Fruit fly (Drosophila melanogaster) whole organism, prepupa: ENCODE data around the gene CG13670.

Source experiments
- Blimp-1 ChIP-seq: fragments of 200-800 bp; sonication (Bioruptor generic); optimal IDR thresholded peaks from 3 replicates; lab custom pipeline; 2017; ENCODE audit warnings: missing biosample characterization, missing genetic modification characterization, mild to moderate bottlenecking, moderate library complexity, missing genetic modification reagents
- CG10631 ChIP-seq: fragments of 200-800 bp; sonication (Bioruptor generic); optimal IDR thresholded peaks from 2 replicates; lab custom pipeline; 2016; ENCODE audit warnings: missing biosample characterization, missing genetic modification characterization
- CG11294 ChIP-seq: fragments of 200-800 bp; sonication (Bioruptor generic); IDR thresholded peaks from 2 replicates; pipeline ENCODE4 v1.3.6; 2022; ENCODE audit warnings: missing biosample characterization, missing genetic modification characterization
- CG11762 ChIP-seq: fragments of 200-800 bp; sonication (Bioruptor generic); optimal IDR thresholded peaks from 3 replicates; lab custom pipeline; 2016; ENCODE audit warnings: missing biosample characterization, missing genetic modification characterization; ENCODE audit not compliant: insufficient read depth
- CG11902 ChIP-seq: fragments of 200-800 bp; sonication (Bioruptor generic); optimal IDR thresholded peaks from 3 replicates; lab custom pipeline; 2016; ENCODE audit warnings: missing biosample characterization, missing genetic modification characterization
- CG15336 ChIP-seq: fragments of 200-800 bp; sonication (Bioruptor generic); IDR thresholded peaks from 2 replicates; pipeline ENCODE4 v1.3.6; 2022; ENCODE audit warnings: missing biosample characterization, missing genetic modification characterization
- CG1621 ChIP-seq: fragments of 200-800 bp; sonication (Bioruptor generic); optimal IDR thresholded peaks from 3 replicates; lab custom pipeline; 2018; ENCODE audit warnings: missing biosample characterization, mild to moderate bottlenecking, missing genetic modification characterization
- CG16779 ChIP-seq: fragments of 200-800 bp; sonication (Bioruptor generic); optimal IDR thresholded peaks from 3 replicates; lab custom pipeline; 2017; ENCODE audit warnings: missing biosample characterization, mild to moderate bottlenecking, missing genetic modification characterization
- CG3032 ChIP-seq: fragments of 200-800 bp; optimal IDR thresholded peaks from 2 replicates; lab custom pipeline; 2019; ENCODE audit warnings: missing biosample characterization, mild to moderate bottlenecking, missing genetic modification characterization, moderate library complexity
- CG32006 ChIP-seq: fragments of 200-800 bp; sonication (Bioruptor generic); optimal IDR thresholded peaks from 3 replicates; lab custom pipeline; 2017; ENCODE audit warnings: missing biosample characterization, mild to moderate bottlenecking, missing genetic modification characterization
- CG34406 ChIP-seq: fragments of 200-800 bp; sonication (Bioruptor generic); optimal IDR thresholded peaks from 3 replicates; lab custom pipeline; 2016; ENCODE audit warnings: missing biosample characterization, missing genetic modification characterization
- CG3919 ChIP-seq: fragments of 200-800 bp; sonication (Bioruptor generic); optimal IDR thresholded peaks from 3 replicates; lab custom pipeline; 2016; ENCODE audit warnings: missing biosample characterization, missing genetic modification characterization
- CG4318 ChIP-seq: fragments of 200-800 bp; sonication (Bioruptor generic); optimal IDR thresholded peaks from 3 replicates; lab custom pipeline; 2017; ENCODE audit warnings: missing biosample characterization, mild to moderate bottlenecking, missing genetic modification characterization
- CG6276 ChIP-seq: fragments of 200-800 bp; sonication (Bioruptor generic); optimal IDR thresholded peaks from 2 replicates; lab custom pipeline; 2017; ENCODE audit warnings: missing biosample characterization, mild to moderate bottlenecking, missing genetic modification characterization
- CG6792 ChIP-seq: fragments of 200-800 bp; sonication (Bioruptor generic); optimal IDR thresholded peaks from 3 replicates; lab custom pipeline; 2016; ENCODE audit warnings: missing biosample characterization, missing genetic modification characterization
- CG6854 ChIP-seq: fragments of 200-800 bp; sonication (Bioruptor generic); optimal IDR thresholded peaks from 2 replicates; lab custom pipeline; 2017; ENCODE audit warnings: missing biosample characterization, mild to moderate bottlenecking, missing genetic modification characterization
- CG7368 ChIP-seq: fragments of 200-800 bp; sonication (Bioruptor generic); optimal IDR thresholded peaks from 3 replicates; lab custom pipeline; 2016; ENCODE audit warnings: missing biosample characterization, missing genetic modification characterization
- CG8319 ChIP-seq: fragments of 200-800 bp; sonication (Bioruptor generic); optimal IDR thresholded peaks from 3 replicates; lab custom pipeline; 2016; ENCODE audit warnings: missing biosample characterization, missing genetic modification characterization
- CG8632 ChIP-seq: fragments of 200-800 bp; sonication (Bioruptor generic); optimal IDR thresholded peaks from 3 replicates; lab custom pipeline; 2016; ENCODE audit warnings: missing biosample characterization, missing genetic modification characterization
- CG9139 ChIP-seq: fragments of 200-800 bp; sonication (Bioruptor generic); optimal IDR thresholded peaks from 3 replicates; lab custom pipeline; 2017; ENCODE audit warnings: missing biosample characterization, mild to moderate bottlenecking, missing genetic modification characterization
- Eip75B ChIP-seq: fragments of 200-800 bp; sonication (Bioruptor generic); optimal IDR thresholded peaks from 3 replicates; lab custom pipeline; 2016; ENCODE audit warnings: missing biosample characterization, missing genetic modification characterization
- Eip93F ChIP-seq: fragments of 200-800 bp; sonication (Bioruptor generic); optimal IDR thresholded peaks from 2 replicates; lab custom pipeline; 2016; ENCODE audit warnings: missing biosample characterization, mild to moderate bottlenecking, missing genetic modification characterization
- Ets21C ChIP-seq: fragments of 200-800 bp; sonication (Bioruptor generic); optimal IDR thresholded peaks from 3 replicates; lab custom pipeline; 2016; ENCODE audit warnings: missing biosample characterization, missing genetic modification characterization
- Gug ChIP-seq: fragments of 200-800 bp; sonication (Bioruptor generic); IDR thresholded peaks from 2 replicates; pipeline ENCODE4 v1.3.6; 2022; ENCODE audit warnings: missing biosample characterization, missing genetic modification characterization
- Hr38 ChIP-seq: sonication (Bioruptor generic); optimal IDR thresholded peaks from 2 replicates; lab custom pipeline; 2016; ENCODE audit warnings: missing biosample characterization, missing genetic modification characterization
- Hr39 ChIP-seq: fragments of 200-800 bp; sonication (Bioruptor generic); optimal IDR thresholded peaks from 2 replicates; lab custom pipeline; 2016; ENCODE audit warnings: missing biosample characterization, missing genetic modification characterization
- Lpt ChIP-seq: fragments of 200-800 bp; sonication (Bioruptor generic); optimal IDR thresholded peaks from 3 replicates; lab custom pipeline; 2016; ENCODE audit warnings: missing biosample characterization, missing genetic modification characterization
- OdsH ChIP-seq: fragments of 200-800 bp; sonication (Bioruptor generic); optimal IDR thresholded peaks from 3 replicates; lab custom pipeline; 2016; ENCODE audit warnings: missing biosample characterization, missing genetic modification characterization
- Smox ChIP-seq: fragments of 200-800 bp; sonication (Bioruptor generic); optimal IDR thresholded peaks from 3 replicates; lab custom pipeline; 2016; ENCODE audit warnings: missing biosample characterization, missing genetic modification characterization
- Sox14 ChIP-seq: fragments of 200-800 bp; sonication (Bioruptor generic); optimal IDR thresholded peaks from 3 replicates; lab custom pipeline; 2016; ENCODE audit warnings: missing biosample characterization, missing genetic modification characterization
- Sox15 ChIP-seq: fragments of 200-800 bp; sonication (Bioruptor generic); optimal IDR thresholded peaks from 3 replicates; lab custom pipeline; 2016; ENCODE audit warnings: missing biosample characterization, missing genetic modification characterization
- cyc ChIP-seq: fragments of 200-800 bp; sonication (Bioruptor generic); optimal IDR thresholded peaks from 3 replicates; lab custom pipeline; 2016; ENCODE audit warnings: missing biosample characterization, missing genetic modification characterization
- dac ChIP-seq: fragments of 200-800 bp; sonication (Bioruptor generic); optimal IDR thresholded peaks from 2 replicates; lab custom pipeline; 2017; ENCODE audit warnings: missing biosample characterization, mild to moderate bottlenecking, missing genetic modification characterization
- dsx ChIP-seq: fragments of 200-800 bp; optimal IDR thresholded peaks from 3 replicates; lab custom pipeline; 2019; ENCODE audit warnings: missing biosample characterization, mild to moderate bottlenecking, missing genetic modification characterization, moderate library complexity; ENCODE audit not compliant: poor library complexity, severe bottlenecking
- eg ChIP-seq: fragments of 200-800 bp; sonication (Bioruptor generic); IDR thresholded peaks from 3 replicates; pipeline ENCODE4 v1.3.6; 2022; ENCODE audit warnings: missing biosample characterization, missing genetic modification characterization
- esn ChIP-seq: fragments of 200-800 bp; sonication (Bioruptor generic); optimal IDR thresholded peaks from 2 replicates; lab custom pipeline; 2016; ENCODE audit warnings: missing biosample characterization, mild to moderate bottlenecking, missing genetic modification characterization, moderate library complexity
- fd59A ChIP-seq: fragments of 200-800 bp; sonication (Bioruptor generic); optimal IDR thresholded peaks from 2 replicates; lab custom pipeline; 2017; ENCODE audit warnings: missing biosample characterization, mild to moderate bottlenecking, missing genetic modification characterization, missing genetic modification reagents
- pdm3 ChIP-seq: fragments of 200-800 bp; sonication (Bioruptor generic); optimal IDR thresholded peaks from 3 replicates; lab custom pipeline; 2016; ENCODE audit warnings: missing biosample characterization, missing genetic modification characterization
- svp ChIP-seq: fragments of 200-800 bp; sonication (Bioruptor generic); peaks from one replicate; lab custom pipeline; 2016; ENCODE audit warnings: missing biosample characterization, missing genetic modification characterization
- topi ChIP-seq: fragments of 200-800 bp; sonication (Bioruptor generic); optimal IDR thresholded peaks from 3 replicates; lab custom pipeline; 2016; ENCODE audit warnings: missing biosample characterization, missing genetic modification characterization
- vri ChIP-seq: fragments of 200-800 bp; sonication (Bioruptor generic); optimal IDR thresholded peaks from 3 replicates; lab custom pipeline; 2016; ENCODE audit warnings: missing biosample characterization, mild to moderate bottlenecking, missing genetic modification characterization

CG13670 gene

DNA sequence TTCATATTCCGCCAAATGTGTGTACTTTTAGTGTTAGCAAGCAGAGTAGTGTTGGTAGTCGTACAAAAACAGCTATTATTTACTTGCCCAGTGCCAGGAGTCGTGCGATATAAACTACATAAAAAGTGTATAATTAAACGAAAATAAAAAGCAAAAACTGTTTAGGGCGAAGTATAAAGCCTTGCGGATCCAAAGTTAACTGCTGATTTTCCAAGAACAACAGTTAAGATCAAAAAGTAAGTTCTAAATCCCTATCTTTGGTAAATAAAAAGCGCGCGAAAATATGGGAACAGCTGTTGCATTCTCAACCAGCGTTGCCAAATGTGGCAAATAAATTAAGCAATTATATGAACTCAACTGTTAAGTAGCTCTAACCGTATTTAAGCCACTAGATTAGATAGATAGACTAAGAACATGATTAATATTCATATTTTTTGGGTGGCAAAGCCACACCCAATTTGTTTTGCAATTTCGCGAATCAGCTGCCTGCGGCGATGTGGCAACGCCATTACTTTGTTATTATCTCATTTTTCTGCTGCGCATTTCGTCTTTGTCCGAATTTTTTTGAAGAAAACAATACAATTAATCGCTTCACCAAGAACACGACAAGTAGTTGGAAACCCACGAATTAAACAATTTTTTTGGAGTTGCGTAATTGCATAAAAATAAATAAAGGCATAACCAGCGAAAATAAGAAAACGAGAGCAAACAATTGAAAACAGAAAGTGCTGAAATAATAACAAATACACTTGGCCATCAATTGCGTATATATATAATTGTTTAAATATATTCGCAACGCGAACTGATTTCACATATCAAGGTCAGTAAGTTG lies 19.9 kb downstream of the CG13670 start, which contains the start of the genes Prim1 and CG7083 (continued):
- TF ChIP-seq CG7368 (GFP tag; lab: Kevin White, UChicago) = peak; percentile 62
- peak; percentile 45 for TF ChIP-seq CG6792 (GFP tag; lab: Kevin White, UChicago)
- no peak for TF ChIP-seq dac (GFP tag; lab: Kevin White, UChicago)
- TF ChIP-seq eg (GFP tag; lab: Robert Waterston, UW) = no peak
- no peak for TF ChIP-seq CG16779 (tag; lab: Kevin White, UChicago)
- TF ChIP-seq Ets21C (GFP tag; lab: Kevin White, UChicago) = peak; percentile 52
- peak; percentile 85 for TF ChIP-seq svp (GFP tag; lab: Kevin White, UChicago)
- peak; percentile 39; the same call in 1 of the 2 replicates for TF ChIP-seq CG15336 (GFP tag; lab: Robert Waterston, UW)
- TF ChIP-seq CG11762 (GFP tag; lab: Kevin White, UChicago) = peak; percentile 60
- TF ChIP-seq Sox14 = peak; percentile 95

DNA sequence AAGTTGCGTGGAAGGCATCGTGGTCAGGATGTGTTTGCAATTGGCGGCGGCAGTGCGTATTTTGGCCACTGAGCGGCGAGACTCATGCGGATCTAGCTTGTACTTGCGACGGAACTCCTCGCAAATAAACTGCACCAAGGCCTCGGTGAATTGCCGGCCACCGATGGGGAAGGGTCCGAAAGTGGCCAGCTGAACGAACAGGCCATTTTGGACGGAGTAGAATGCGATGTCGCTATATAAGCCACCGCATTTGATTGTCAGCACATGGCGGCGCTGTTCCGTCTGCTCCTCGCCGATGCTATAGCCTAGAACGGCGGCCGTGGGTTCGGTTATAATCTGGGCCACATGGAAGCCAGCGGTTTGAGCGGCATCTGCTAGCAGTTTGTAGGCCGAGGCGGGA lies 24.6 kb downstream of the CG13670 start:
- TF ChIP-seq CG6854 (GFP tag; lab: Kevin White, UChicago) (no peak), Sox14 (no peak), Eip75B (GFP tag; lab: Kevin White, UChicago) (no peak), CG32006 (GFP tag; lab: Kevin White, UChicago) (no peak), CG3919 (GFP tag; lab: Kevin White, UChicago) (no peak), fd59A (GFP tag; lab: Kevin White, UChicago) (no peak), topi (GFP tag; lab: Kevin White, UChicago) (no peak), Gug (no peak), esn (GFP tag; lab: Kevin White, UChicago) (no peak), CG1621 (tag; lab: Kevin White, UChicago) (no peak), eg (GFP tag; lab: Robert Waterston, UW) (no peak), cyc (GFP tag; lab: Kevin White, UChicago) (no peak)
- TF ChIP-seq, all 60 proteins: peak for 0

DNA sequence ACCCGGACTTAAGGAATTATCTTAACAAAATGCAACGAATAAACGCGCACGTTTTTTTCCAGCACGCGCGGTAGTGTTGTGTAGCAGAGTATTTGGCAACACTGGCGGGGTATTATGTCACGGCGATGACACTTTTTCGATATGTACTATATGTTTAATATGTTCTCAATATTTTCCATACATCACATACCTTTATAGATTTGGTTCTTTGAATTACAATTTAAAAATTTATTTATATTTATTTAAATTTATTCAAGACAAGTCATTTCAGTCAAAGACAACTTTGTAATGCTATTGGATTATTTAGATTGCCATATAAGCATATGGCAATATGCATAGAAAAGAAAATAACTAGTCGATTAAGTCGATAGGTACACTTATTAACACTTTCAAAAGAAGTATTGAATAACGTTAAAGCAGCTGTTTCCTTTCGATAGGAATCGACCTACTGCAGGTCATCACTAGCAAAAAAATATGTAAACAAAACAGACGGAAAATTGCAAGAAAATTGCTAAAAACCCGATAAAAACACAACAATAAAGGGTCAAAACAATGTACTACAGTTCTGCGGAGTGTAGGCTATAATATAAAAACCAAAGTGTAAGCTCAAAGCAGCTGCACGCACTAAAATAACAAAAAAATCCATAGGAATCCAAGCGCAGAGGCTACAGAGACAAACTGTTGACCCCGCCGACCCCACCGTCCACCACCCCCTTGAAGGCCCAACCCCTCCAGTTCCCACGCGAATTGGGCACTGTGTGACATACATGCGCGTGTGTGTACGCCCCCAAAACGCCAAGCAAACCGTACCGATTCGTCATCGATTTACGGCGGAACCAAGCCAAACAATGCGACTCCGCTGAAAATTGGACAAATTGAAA lies 25.8 kb downstream of the CG13670 start, which contains the start of the genes CG7182 and GAPcenA:
Gene CG7182 (minus strand): TSS at position 283 of the 881 bp plus-strand sequence.
Gene GAPcenA (plus strand): TSS at position 462 of the 881 bp plus-strand sequence.
- TF ChIP-seq Lpt (GFP tag; lab: Kevin White, UChicago) = peak; percentile 36
- TF ChIP-seq OdsH (GFP tag; lab: Kevin White, UChicago) = no peak
- TF ChIP-seq CG6276 (GFP tag; lab: Kevin White, UChicago) = no peak
- peak; percentile 81 for TF ChIP-seq CG34406 (GFP tag; lab: Kevin White, UChicago)
- peak; percentile 77 for TF ChIP-seq CG8632 (GFP tag; lab: Kevin White, UChicago)
- peak; percentile 42 for TF ChIP-seq Blimp-1 (GFP tag; lab: Kevin White, UChicago)
- TF ChIP-seq CG10631 (GFP tag; lab: Kevin White, UChicago) = peak; percentile 87
- TF ChIP-seq fd59A (GFP tag; lab: Kevin White, UChicago) = peak; percentile 7
- TF ChIP-seq Gug = 0 out of 2 replicates have a peak, but pooled peaks have one; percentile 9
- TF ChIP-seq Hr38 = no peak
- TF ChIP-seq CG4318 = no peak
- peak; percentile 64 for TF ChIP-seq cyc (GFP tag; lab: Kevin White, UChicago)
- peak; percentile 64 for TF ChIP-seq CG11762 (GFP tag; lab: Kevin White, UChicago)
- TF ChIP-seq Hr39 (GFP tag; lab: Kevin White, UChicago) = peak; percentile 53
- TF ChIP-seq Ets21C (GFP tag; lab: Kevin White, UChicago) = no peak
- TF ChIP-seq Sox15 (GFP tag; lab: Kevin White, UChicago) = peak; percentile 43
- no peak for TF ChIP-seq pdm3
- peak; percentile 97 for TF ChIP-seq svp (GFP tag; lab: Kevin White, UChicago)
- peak; percentile 80 for TF ChIP-seq esn (GFP tag; lab: Kevin White, UChicago)
- TF ChIP-seq Smox (GFP tag; lab: Kevin White, UChicago) = no peak
- TF ChIP-seq vri = peak; percentile 90
- TF ChIP-seq CG9139 (GFP tag; lab: Kevin White, UChicago) = peak; percentile 26
- TF ChIP-seq Eip93F = peak; percentile 27
- TF ChIP-seq dac (GFP tag; lab: Kevin White, UChicago) = no peak
- peak; percentile 28 for TF ChIP-seq CG6854 (GFP tag; lab: Kevin White, UChicago)
- no peak for TF ChIP-seq dsx (GFP tag; lab: Kevin White, UChicago)
- peak; percentile 57 for TF ChIP-seq CG7368 (GFP tag; lab: Kevin White, UChicago)
- TF ChIP-seq eg (GFP tag; lab: Robert Waterston, UW) = peak; percentile 75
- TF ChIP-seq CG16779 (tag; lab: Kevin White, UChicago) = no peak
- TF ChIP-seq CG3032 (tag; lab: Kevin White, UChicago) = peak; percentile 85
- TF ChIP-seq CG8319 = peak; percentile 46
- peak; percentile 71 for TF ChIP-seq CG3919 (GFP tag; lab: Kevin White, UChicago)
- TF ChIP-seq CG11902 (GFP tag; lab: Kevin White, UChicago) = peak; percentile 53
- peak; percentile 23; the same call in 1 of the 2 replicates for TF ChIP-seq CG11294
- peak; percentile 75 for TF ChIP-seq topi (GFP tag; lab: Kevin White, UChicago)
